Worm (Caenorhabditis elegans): ENCODE measurements around the gene sma-4.
A peak's percentile ranks its signal among the peaks of the same experiment; 100 is the strongest.

sma-4 gene

DNA sequence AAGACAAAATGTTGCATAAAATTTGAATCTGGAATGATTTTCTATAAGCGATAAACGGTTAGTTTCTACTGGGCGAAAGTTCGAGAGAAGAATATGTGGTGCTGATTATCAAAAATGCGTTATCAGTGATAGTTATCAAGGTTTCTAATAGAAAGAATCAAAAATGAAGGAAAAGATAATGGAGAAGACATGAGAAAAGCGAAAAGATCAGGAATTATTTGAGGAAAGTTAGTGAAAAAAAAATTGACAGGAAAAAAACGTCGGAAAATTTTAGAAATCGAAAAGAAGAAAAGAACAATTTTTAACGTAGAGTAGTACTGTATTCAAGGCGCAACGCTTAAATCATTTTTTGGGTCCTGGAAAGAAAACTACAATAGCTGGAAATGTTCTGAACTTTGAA is 47.7 kb downstream of the sma-4 start, which contains the start of gene dnpp-1:
Gene dnpp-1 (minus strand): TSS at position 30 of the 400 bp plus-strand sequence.
- TF ChIP-seq mef-2 (tag; optimal IDR thresholded peaks at IDR 0.05) (no peak), efl-1 (optimal IDR thresholded peaks at IDR 0.05) (no peak), efl-1 (GFP tag; optimal IDR thresholded peaks at IDR 0.05 in 1 of 2) (no peak), aha-1 (tag; optimal IDR thresholded peaks at IDR 0.05) (no peak), Y116A8C.19 (tag; optimal IDR thresholded peaks at IDR 0.05; ENCODE audit: borderline replicate concordance) (no peak), ztf-11 (tag; optimal IDR thresholded peaks at IDR 0.05) (no peak), hpl-2 (GFP tag; optimal IDR thresholded peaks at IDR 0.05) (no peak), ceh-90 (tag; optimal IDR thresholded peaks at IDR 0.05) (no peak), nhr-237 (tag; optimal IDR thresholded peaks at IDR 0.05) (no peak), lin-15B (tag; optimal IDR thresholded peaks at IDR 0.05) (no peak), lin-35 (GFP tag; optimal IDR thresholded peaks at IDR 0.05) (peak in 1 of 2 experiments; percentile 25), fkh-4 (tag; optimal IDR thresholded peaks at IDR 0.05; ENCODE audit: borderline replicate concordance) (no peak), elt-2 (tag; optimal IDR thresholded peaks at IDR 0.05) (peak; percentile 78), irx-1 (tag; optimal IDR thresholded peaks at IDR 0.05) (no peak), nhr-85 (tag) (no peak), dpl-1 (GFP tag; optimal IDR thresholded peaks at IDR 0.05) (no peak), sup-37 (GFP tag; optimal IDR thresholded peaks at IDR 0.05) (no peak), ceh-63 (GFP tag; optimal IDR thresholded peaks at IDR 0.05) (no peak), sptf-1 (tag; optimal IDR thresholded peaks at IDR 0.05) (no peak), nhr-76 (tag; optimal IDR thresholded peaks at IDR 0.05) (no peak), lsy-2 (tag; optimal IDR thresholded peaks at IDR 0.05) (no peak), dsc-1 (tag; optimal IDR thresholded peaks at IDR 0.05) (no peak), nhr-28 (tag; optimal IDR thresholded peaks at IDR 0.05) (no peak), tlp-1 (tag; optimal IDR thresholded peaks at IDR 0.05) (peak; percentile 25), nhr-19 (GFP tag; conservative IDR thresholded peaks at IDR 0.05) (no peak), blmp-1 (tag; optimal IDR thresholded peaks at IDR 0.05) (peak; percentile 62), pqm-1 (tag; optimal IDR thresholded peaks at IDR 0.05) (peak; percentile 36), nhr-77 (tag; optimal IDR thresholded peaks at IDR 0.05) (no peak), ets-5 (GFP tag; IDR thresholded peaks at IDR 0.05) (no peak), ceh-8 (GFP tag; optimal IDR thresholded peaks at IDR 0.05) (no peak), lir-3 (tag; optimal IDR thresholded peaks at IDR 0.05; ENCODE audit: poor library complexity) (no peak), hlh-17 (GFP tag; optimal IDR thresholded peaks at IDR 0.05; ENCODE audit: borderline replicate concordance) (no peak), alr-1 (tag; optimal IDR thresholded peaks at IDR 0.05; ENCODE audit: borderline replicate concordance) (no peak), unc-86 (tag; optimal IDR thresholded peaks at IDR 0.05) (no peak), unc-130 (tag; optimal IDR thresholded peaks at IDR 0.05) (no peak), mab-9 (GFP tag; IDR thresholded peaks at IDR 0.05) (no peak), skn-1 (tag; optimal IDR thresholded peaks at IDR 0.05) (no peak), mep-1 (tag; optimal IDR thresholded peaks at IDR 0.05) (no peak), grh-1 (GFP tag; IDR thresholded peaks at IDR 0.05) (no peak)

DNA sequence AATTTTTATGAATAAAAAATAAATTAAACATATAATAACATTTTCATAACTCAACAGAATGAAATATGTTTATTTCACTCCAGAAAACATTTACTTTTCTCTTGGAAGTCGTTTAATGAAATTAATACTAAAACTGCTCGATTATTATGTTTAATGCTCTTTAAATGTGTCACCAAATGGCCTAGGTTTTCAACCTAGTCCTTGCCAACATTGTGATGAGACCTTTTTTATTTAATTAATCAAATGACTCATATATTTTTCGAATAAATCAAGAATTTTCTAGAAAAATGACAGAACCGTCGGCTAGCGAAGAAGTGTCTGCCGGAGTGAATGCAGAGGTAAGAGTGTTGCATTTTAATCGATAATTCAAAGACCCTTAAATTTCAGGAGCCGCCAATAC is 48.2 kb downstream of the sma-4 start, which contains the start of gene rabn-5:
Gene rabn-5 (plus strand): TSS at position 284 of the 400 bp plus-strand sequence.
- TF ChIP-seq dpl-1 (GFP tag; optimal IDR thresholded peaks at IDR 0.05) (peak in 1 of 3 experiments; percentile 59), jun-1 (tag; optimal IDR thresholded peaks at IDR 0.05) (no peak), efl-1 (optimal IDR thresholded peaks at IDR 0.05) (peak; percentile 13 to 19), efl-1 (GFP tag; optimal IDR thresholded peaks at IDR 0.05 in 1 of 2) (peak in 1 of 2 experiments; percentile 51), dsc-1 (tag; optimal IDR thresholded peaks at IDR 0.05) (no peak), alr-1 (tag; optimal IDR thresholded peaks at IDR 0.05; ENCODE audit: borderline replicate concordance) (no peak), mep-1 (tag; optimal IDR thresholded peaks at IDR 0.05) (peak; percentile 16), lsy-2 (tag; optimal IDR thresholded peaks at IDR 0.05) (peak in 1 of 2 experiments; percentile 2)

DNA sequence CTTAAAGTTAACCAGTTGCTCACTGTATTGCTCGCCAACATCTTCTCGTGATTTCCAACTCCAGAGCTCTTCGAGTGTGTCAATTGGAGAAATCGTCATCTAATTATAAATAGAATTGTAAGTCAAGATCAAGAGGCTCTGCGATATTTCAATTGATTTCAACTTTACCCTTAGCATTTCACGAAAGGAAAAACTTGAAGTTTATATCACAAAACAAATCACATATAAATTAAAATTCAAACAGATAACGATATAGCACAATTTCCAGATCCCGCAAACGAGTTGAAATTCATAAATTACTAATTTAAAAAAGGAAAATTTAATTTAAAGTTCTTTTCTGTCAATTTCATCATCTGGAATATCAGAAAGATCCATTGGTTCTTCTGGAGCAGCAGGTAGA is 52.4 kb downstream of the sma-4 start, which contains the start of gene eng-1:
Gene eng-1 (minus strand): TSS at position 101 of the 400 bp plus-strand sequence.
- TF ChIP-seq pag-3 (tag; optimal IDR thresholded peaks at IDR 0.05; ENCODE audit: borderline replicate concordance, insufficient read depth), result no peak
- no peak for TF ChIP-seq lin-14 (GFP tag; optimal IDR thresholded peaks at IDR 0.05)
- TF ChIP-seq sox-4 (tag; optimal IDR thresholded peaks at IDR 0.05), result no peak
- no peak for TF ChIP-seq hlh-17 (GFP tag; optimal IDR thresholded peaks at IDR 0.05; ENCODE audit: borderline replicate concordance)
- no peak for TF ChIP-seq snpc-4 (tag; optimal IDR thresholded peaks at IDR 0.05)
